Fruit fly (Drosophila melanogaster): ENCODE measurements around the gene CG10561.

CG10561 gene

dm6 chr2L:19131905-19132402 lies 17.8 kb downstream of the CG10561 start, which contains the start of the genes AsnRS and DCTN6-p27 (continued):
- TF ChIP-seq PHDP (tag; optimal IDR thresholded peaks at IDR 0.05) (peak; percentile 57), CG17186 (GFP tag; optimal IDR thresholded peaks at IDR 0.05) (peak; percentile 30), CG10366 (GFP tag; IDR thresholded peaks at IDR 0.05) (peak; percentile 62), Lpt (GFP tag; optimal IDR thresholded peaks at IDR 0.05) (no peak), CG9817 (tag; optimal IDR thresholded peaks at IDR 0.05) (peak; percentile 68), rib (GFP tag; IDR thresholded peaks at IDR 0.05) (no peak), NFAT (GFP tag; IDR thresholded peaks at IDR 0.05) (peak; percentile 77), unc-4 (GFP tag; IDR thresholded peaks at IDR 0.05; ENCODE audit: partially characterized antibody) (peak; percentile 68), CG31365 (tag; optimal IDR thresholded peaks at IDR 0.05) (peak; percentile 14), inv (GFP tag; IDR thresholded peaks at IDR 0.05; ENCODE audit: partially characterized antibody) (peak; percentile 73), Dp (GFP tag; optimal IDR thresholded peaks at IDR 0.05) (peak; percentile 49), Kr (GFP tag; optimal IDR thresholded peaks at IDR 0.05) (no peak), CG4820 (GFP tag; optimal IDR thresholded peaks at IDR 0.05) (peak; percentile 77), cas (GFP tag; IDR thresholded peaks at IDR 0.05) (no peak), knrl (GFP tag; IDR thresholded peaks at IDR 0.05; ENCODE audit: partially characterized antibody) (peak; percentile 75; the same call in 2 of the 3 replicates), HLH3B (GFP tag; IDR thresholded peaks at IDR 0.05) (0 out of 2 replicates have a peak, but pooled peaks have one; percentile 35), CG9215 (GFP tag; IDR thresholded peaks at IDR 0.05) (no peak), CG13424 (tag; optimal IDR thresholded peaks at IDR 0.05) (peak; percentile 62), Hr51 (GFP tag; optimal IDR thresholded peaks at IDR 0.05) (peak; percentile 46 to 65), org-1 (GFP tag; optimal IDR thresholded peaks at IDR 0.05) (no peak), so (GFP tag; IDR thresholded peaks at IDR 0.05) (no peak), trem (tag; optimal IDR thresholded peaks at IDR 0.05) (peak; percentile 68), CG1233 (GFP tag; optimal IDR thresholded peaks at IDR 0.05) (peak; percentile 48), zfh1 (GFP tag; IDR thresholded peaks at IDR 0.05) (peak; percentile 70), bsh (GFP tag; optimal IDR thresholded peaks at IDR 0.05) (peak in 1 of 2 experiments; percentile 60), Ada2b (GFP tag; IDR thresholded peaks at IDR 0.05) (peak; percentile 52), ewg (GFP tag; optimal IDR thresholded peaks at IDR 0.05) (peak; percentile 39), ato (GFP tag; IDR thresholded peaks at IDR 0.05; ENCODE audit: partially characterized antibody) (0 out of 2 replicates have a peak, but pooled peaks have one; percentile 6), CG11696 (GFP tag; IDR thresholded peaks at IDR 0.05) (no peak), zfh2 (GFP tag; optimal IDR thresholded peaks at IDR 0.05) (peak; percentile 79), Gsc (GFP tag; IDR thresholded peaks at IDR 0.05) (no peak), wek (GFP tag; optimal IDR thresholded peaks at IDR 0.05) (no peak), row (GFP tag; IDR thresholded peaks at IDR 0.05) (peak; percentile 65), ash1 (GFP tag; optimal IDR thresholded peaks at IDR 0.05) (no peak), CG10654 (GFP tag; optimal IDR thresholded peaks at IDR 0.05) (peak; percentile 67), br (optimal IDR thresholded peaks at IDR 0.05) (no peak), hth (optimal IDR thresholded peaks at IDR 0.05) (no peak), CG2202 (tag; optimal IDR thresholded peaks at IDR 0.05) (peak; percentile 30), CG3995 (GFP tag; optimal IDR thresholded peaks at IDR 0.05) (peak; percentile 38), z (GFP tag; IDR thresholded peaks at IDR 0.05) (no peak), ranshi (GFP tag; IDR thresholded peaks at IDR 0.05) (peak; percentile 52; the same call in 1 of the 2 replicates), CG8478 (optimal IDR thresholded peaks at IDR 0.05) (no peak), croc (GFP tag; conservative IDR thresholded peaks at IDR 0.05) (0 out of 3 replicates have a peak, but pooled peaks have one; percentile 19), MTF-1 (GFP tag; optimal IDR thresholded peaks at IDR 0.05; ENCODE audit: borderline replicate concordance) (no peak), CG18262 (tag; optimal IDR thresholded peaks at IDR 0.05) (peak; percentile 71), Med (GFP tag) (peak; percentile 95), fru (optimal IDR thresholded peaks at IDR 0.05) (no peak), CG8290 (GFP tag; optimal IDR thresholded peaks at IDR 0.05) (peak; percentile 16), CG8290 (tag; optimal IDR thresholded peaks at IDR 0.05) (peak in 1 of 2 experiments; percentile 37), p53 (GFP tag; optimal IDR thresholded peaks at IDR 0.05) (no peak), gro (GFP tag; optimal IDR thresholded peaks at IDR 0.05) (peak; percentile 41), grn (GFP tag; optimal IDR thresholded peaks at IDR 0.05) (no peak)

Measured in whole organism, embryonic.